Fruit fly (Drosophila melanogaster) S2 (cell line): ENCODE data around the gene BuGZ.

Experiments used
- CG8478 ChIP-seq: fragments of >200 bp; optimal IDR thresholded peaks from 2 replicates; lab custom pipeline; 2018
- CTCF ChIP-seq, 2 experiments: fragments of >200 bp; optimal IDR thresholded peaks; 2 replicates each; lab custom pipeline; 2018

dm6 chr2L:16747145-16747544 is 3.9 kb downstream of the BuGZ start:
- TF ChIP-seq CG8478 (lab: Kevin White, UChicago) = no peak
- TF ChIP-seq CTCF (optimal IDR thresholded peaks at IDR 0.05; lab: Kevin White, UChicago) = no peak
